Worm (Caenorhabditis elegans) whole organism, L3 larva: ENCODE measurements around the gene lido-7.

Experiments used
- R02D3.7 ChIP-seq: fragments of 150-350 bp; optimal IDR thresholded peaks from 2 replicates; lab custom pipeline; 2014; ENCODE audit warnings: missing biosample characterization, missing genetic modification characterization
- ZK546.5 ChIP-seq: sonication (generic microtip); optimal IDR thresholded peaks from 2 replicates; lab custom pipeline; 2017; ENCODE audit warnings: missing biosample characterization, missing genetic modification characterization
- ama-1 ChIP-seq: fragments of 150-350 bp; optimal IDR thresholded peaks from 2 replicates; lab custom pipeline; 2018
- ceh-16 ChIP-seq: sonication (generic microtip); optimal IDR thresholded peaks from 2 replicates; lab custom pipeline; 2017; ENCODE audit warnings: missing biosample characterization, missing genetic modification characterization
- ceh-28 ChIP-seq: fragments of 150-350 bp; optimal IDR thresholded peaks from 2 replicates; lab custom pipeline; 2014; ENCODE audit warnings: missing biosample characterization, missing genetic modification reagents, missing genetic modification characterization
- ceh-82 ChIP-seq: fragments of 150-350 bp; optimal IDR thresholded peaks from 2 replicates; lab custom pipeline; 2014; ENCODE audit warnings: missing biosample characterization, missing genetic modification characterization
- ceh-9 ChIP-seq: sonication (generic microtip); optimal IDR thresholded peaks from 2 replicates; lab custom pipeline; 2018; ENCODE audit warnings: missing biosample characterization, missing genetic modification characterization
- daf-12 ChIP-seq: fragments of 150-350 bp; optimal IDR thresholded peaks from 2 replicates; lab custom pipeline; 2014; ENCODE audit warnings: missing biosample characterization, missing genetic modification reagents, missing genetic modification characterization
- egl-5 ChIP-seq: fragments of 150-350 bp; optimal IDR thresholded peaks from 2 replicates; lab custom pipeline; 2017; ENCODE audit warnings: missing biosample characterization, missing genetic modification reagents, missing genetic modification characterization, inconsistent platforms
- elt-1 ChIP-seq: fragments of 150-350 bp; optimal IDR thresholded peaks from 2 replicates; lab custom pipeline; 2014; ENCODE audit warnings: missing biosample characterization, missing genetic modification characterization
- elt-2 ChIP-seq: sonication (generic microtip); optimal IDR thresholded peaks from 2 replicates; lab custom pipeline; 2016; ENCODE audit warnings: missing genetic modification reagents, mild to moderate bottlenecking, missing genetic modification characterization, missing compliant biosample characterization
- elt-3 ChIP-seq, 3 experiments: fragments of 150-350 bp in 1 of 3; sonication (generic microtip) in 2 of 3; optimal IDR thresholded peaks; 2 replicates in 2 of 3; 4 replicates in 1 of 3; lab custom pipeline; 2014 to 2017; ENCODE audit warnings: missing biosample characterization in 3 of 3, missing genetic modification characterization in 3 of 3
- eor-1 ChIP-seq, 2 experiments: fragments of 150-350 bp; optimal IDR thresholded peaks; 2 replicates each; lab custom pipeline; 2014 to 2018; ENCODE audit warnings: missing biosample characterization in 2 of 2, missing genetic modification characterization in 2 of 2
- fkh-10 ChIP-seq: sonication (generic microtip); optimal IDR thresholded peaks from 2 replicates; lab custom pipeline; 2017; ENCODE audit warnings: missing biosample characterization, missing genetic modification reagents, missing genetic modification characterization
- fos-1 ChIP-seq: fragments of 150-350 bp; optimal IDR thresholded peaks from 2 replicates; lab custom pipeline; 2014; ENCODE audit warnings: missing biosample characterization, missing genetic modification characterization
- hmg-11 ChIP-seq: sonication (generic microtip); optimal IDR thresholded peaks from 2 replicates; lab custom pipeline; 2016; ENCODE audit warnings: missing genetic modification characterization, missing compliant biosample characterization
- jun-1 ChIP-seq: fragments of 150-350 bp; optimal IDR thresholded peaks from 2 replicates; lab custom pipeline; 2014; ENCODE audit warnings: missing biosample characterization, missing genetic modification reagents, missing genetic modification characterization
- lsy-12 ChIP-seq: sonication (generic microtip); optimal IDR thresholded peaks from 2 replicates; lab custom pipeline; 2016; ENCODE audit warnings: mild to moderate bottlenecking, missing genetic modification characterization, missing compliant biosample characterization
- mdl-1 ChIP-seq: fragments of 150-350 bp; optimal IDR thresholded peaks from 2 replicates; lab custom pipeline; 2014; ENCODE audit warnings: missing biosample characterization, missing genetic modification characterization
- nfya-1 ChIP-seq: sonication (generic microtip); optimal IDR thresholded peaks from 2 replicates; lab custom pipeline; 2017; ENCODE audit warnings: missing genetic modification characterization, mild to moderate bottlenecking, missing compliant biosample characterization, antibody characterized with exemption, moderate library complexity; ENCODE audit not compliant: insufficient read depth
- nhr-12 ChIP-seq: fragments of 150-350 bp; optimal IDR thresholded peaks from 2 replicates; lab custom pipeline; 2014; ENCODE audit warnings: missing biosample characterization, missing genetic modification characterization
- nhr-23 ChIP-seq: fragments of 150-350 bp; optimal IDR thresholded peaks from 2 replicates; lab custom pipeline; 2014; ENCODE audit warnings: missing biosample characterization, missing genetic modification reagents, missing genetic modification characterization
- nhr-237 ChIP-seq: fragments of 150-350 bp; optimal IDR thresholded peaks from 2 replicates; lab custom pipeline; 2014; ENCODE audit warnings: missing biosample characterization, missing genetic modification characterization
- nhr-25 ChIP-seq: sonication (generic microtip); optimal IDR thresholded peaks from 2 replicates; lab custom pipeline; 2017; ENCODE audit warnings: missing biosample characterization, missing genetic modification characterization
- nhr-28 ChIP-seq: fragments of 150-350 bp; optimal IDR thresholded peaks from 2 replicates; lab custom pipeline; 2014; ENCODE audit warnings: missing biosample characterization, missing genetic modification characterization
- nhr-67 ChIP-seq: fragments of 150-350 bp; optimal IDR thresholded peaks from 2 replicates; lab custom pipeline; 2014; ENCODE audit warnings: missing biosample characterization, missing genetic modification characterization
- nhr-76 ChIP-seq: fragments of 150-350 bp; sonication (generic microtip); optimal IDR thresholded peaks from 5 replicates; lab custom pipeline; 2014; ENCODE audit warnings: missing biosample characterization, missing genetic modification characterization
- pha-4 ChIP-seq: fragments of 150-350 bp; optimal IDR thresholded peaks from 2 replicates; lab custom pipeline; 2014; ENCODE audit warnings: missing biosample characterization, missing genetic modification reagents, missing genetic modification characterization
- sea-2 ChIP-seq: fragments of 150-350 bp; sonication (generic microtip); optimal IDR thresholded peaks from 4 replicates; lab custom pipeline; 2014; ENCODE audit warnings: missing biosample characterization, missing genetic modification reagents, missing genetic modification characterization
- skn-1 ChIP-seq: fragments of 150-350 bp; optimal IDR thresholded peaks from 2 replicates; lab custom pipeline; 2014; ENCODE audit warnings: missing biosample characterization, missing genetic modification characterization
- snpc-4 ChIP-seq: fragments of 150-350 bp; optimal IDR thresholded peaks from 2 replicates; lab custom pipeline; 2014; ENCODE audit warnings: missing biosample characterization, missing genetic modification characterization
- tbx-2 ChIP-seq: sonication (generic microtip); optimal IDR thresholded peaks from 2 replicates; lab custom pipeline; 2016; ENCODE audit warnings: mild to moderate bottlenecking, missing genetic modification characterization, missing compliant biosample characterization
- unc-39 ChIP-seq: sonication (generic microtip); optimal IDR thresholded peaks from 4 replicates; lab custom pipeline; 2017; ENCODE audit warnings: missing biosample characterization, missing genetic modification characterization
- unc-62 ChIP-seq: fragments of 150-350 bp; sonication (generic microtip); optimal IDR thresholded peaks from 4 replicates; lab custom pipeline; 2014; ENCODE audit warnings: missing biosample characterization, missing genetic modification reagents, missing genetic modification characterization
- zag-1 ChIP-seq: fragments of 150-350 bp; optimal IDR thresholded peaks from 2 replicates; lab custom pipeline; 2014; ENCODE audit warnings: missing biosample characterization, missing genetic modification characterization
- ztf-11 ChIP-seq: fragments of 150-350 bp; optimal IDR thresholded peaks from 2 replicates; lab custom pipeline; 2014; ENCODE audit warnings: missing biosample characterization, missing genetic modification characterization

Gene lido-7

DNA sequence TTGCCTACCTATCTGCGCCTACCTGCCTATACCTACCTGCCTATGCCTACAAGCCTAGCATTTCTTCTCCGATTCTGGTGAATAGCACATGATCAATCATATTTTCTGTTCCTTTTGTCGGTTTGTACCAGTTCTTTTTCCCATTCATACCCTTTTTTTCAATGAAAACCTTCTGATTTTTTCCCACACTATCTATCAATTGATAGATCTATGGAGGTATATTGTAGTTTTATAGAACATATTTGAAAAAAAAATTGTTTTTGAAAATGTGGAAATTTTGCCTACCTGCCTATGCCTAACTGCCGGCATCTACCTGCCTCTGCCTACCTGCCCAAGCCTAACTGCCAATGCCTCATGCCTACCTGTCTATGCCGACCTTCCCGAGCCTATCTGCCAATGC is 24.5 kb upstream of the lido-7 start:
- TF ChIP-seq jun-1 (tag; lab: Kevin White, UChicago) = no peak
- no peak for TF ChIP-seq lsy-12 (tag; lab: Kevin White, UChicago)
- TF ChIP-seq daf-12 (tag; lab: Kevin White, UChicago) = no peak
- no peak for TF ChIP-seq hmg-11
- no peak for TF ChIP-seq snpc-4 (tag; lab: Kevin White, UChicago)
- TF ChIP-seq ceh-9 (tag; lab: Kevin White, UChicago) = no peak
- TF ChIP-seq, all 47 proteins: peak for 0

DNA sequence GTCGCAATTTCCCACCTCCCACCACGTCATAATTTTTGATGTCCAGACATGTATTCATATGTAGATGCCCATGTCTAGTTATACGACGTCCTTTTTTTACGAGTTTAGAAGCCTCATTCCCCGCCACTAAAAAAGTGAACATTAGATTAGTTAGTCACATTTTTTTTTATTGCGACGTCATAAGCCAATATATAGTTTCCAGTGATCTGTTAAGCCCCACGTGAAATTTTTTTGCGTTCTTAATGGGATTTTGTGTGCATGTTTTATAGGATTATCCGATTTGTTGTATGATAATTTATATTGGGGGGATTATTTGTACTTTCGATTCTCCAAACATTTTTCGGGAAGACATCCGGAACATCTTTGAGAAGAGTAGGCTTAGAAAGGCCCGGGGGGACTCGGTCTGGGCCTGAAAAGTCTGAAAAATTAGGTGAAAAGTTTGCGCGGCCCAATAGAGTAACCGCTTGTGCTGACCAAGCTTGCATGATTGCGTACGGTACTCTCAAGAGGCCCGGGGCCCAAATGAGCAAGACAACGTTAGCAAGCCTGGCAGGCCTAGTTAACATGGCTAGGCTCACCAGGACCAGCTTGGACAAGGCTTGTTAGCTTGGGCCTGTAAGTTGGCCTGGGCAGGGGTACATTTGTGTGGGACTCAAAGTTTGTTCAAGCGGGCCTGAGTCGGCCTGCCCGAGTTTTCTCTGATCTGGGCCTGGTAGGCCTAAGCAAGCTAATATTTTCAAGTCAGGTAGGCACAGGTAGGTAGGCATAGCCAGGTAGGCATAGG is 22.7 kb upstream of the lido-7 start:
- TF ChIP-seq unc-62 (GFP tag; lab: Kevin White, UChicago) = no peak
- no peak for TF ChIP-seq skn-1
- TF ChIP-seq jun-1 (tag; lab: Kevin White, UChicago) = no peak
- no peak for TF ChIP-seq nhr-237 (tag; lab: Kevin White, UChicago)
- TF ChIP-seq elt-3 (tag; optimal IDR thresholded peaks at IDR 0.05; lab: Kevin White, UChicago) = no peak
- TF ChIP-seq hmg-11 = no peak
- TF ChIP-seq fos-1 (tag; lab: Kevin White, UChicago) = no peak
- no peak for TF ChIP-seq nhr-76 (tag; lab: Kevin White, UChicago)
- no peak for TF ChIP-seq nhr-28 (tag; lab: Kevin White, UChicago)
- no peak for TF ChIP-seq ama-1 (lab: Kevin White, UChicago)
- TF ChIP-seq egl-5 = no peak
- TF ChIP-seq elt-2 (tag; lab: Kevin White, UChicago) = no peak
- no peak for TF ChIP-seq unc-39 (tag; lab: Kevin White, UChicago)
- no peak for TF ChIP-seq ZK546.5 (tag; lab: Kevin White, UChicago)
- TF ChIP-seq eor-1 (tag; optimal IDR thresholded peaks at IDR 0.05; lab: Kevin White, UChicago) = no peak
- no peak for TF ChIP-seq fkh-10
- TF ChIP-seq tbx-2 (tag; lab: Kevin White, UChicago) = no peak
- TF ChIP-seq elt-1 (tag; lab: Kevin White, UChicago) = no peak

DNA sequence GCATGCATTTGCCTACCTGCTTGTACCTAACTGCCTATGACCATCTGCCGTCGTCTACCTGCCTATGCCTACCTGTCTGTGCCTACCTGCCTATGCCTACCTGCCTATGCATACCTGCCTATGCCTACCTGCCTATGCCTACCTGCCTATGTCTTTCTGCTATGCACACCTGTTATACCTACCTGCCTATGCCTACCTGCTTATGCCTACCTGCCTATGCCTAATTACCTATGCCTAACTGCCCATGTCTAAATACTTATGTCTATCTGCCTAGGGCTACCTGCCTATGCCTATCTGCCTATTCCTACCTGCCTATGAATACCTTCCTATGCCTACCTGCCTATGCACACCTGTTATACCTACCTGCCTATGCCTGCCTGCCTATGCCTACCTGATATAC is 21.8 kb upstream of the lido-7 start:
- TF ChIP-seq nhr-25 (tag; lab: Kevin White, UChicago) (no peak), jun-1 (tag; lab: Kevin White, UChicago) (no peak), ama-1 (lab: Kevin White, UChicago) (no peak), R02D3.7 (tag; lab: Kevin White, UChicago) (no peak), elt-2 (tag; lab: Kevin White, UChicago) (no peak), nhr-12 (tag; lab: Kevin White, UChicago) (no peak), ceh-16 (no peak), nhr-23 (tag; lab: Kevin White, UChicago) (no peak), egl-5 (no peak), ZK546.5 (tag; lab: Kevin White, UChicago) (no peak), snpc-4 (tag; lab: Kevin White, UChicago) (no peak), fkh-10 (no peak), nhr-67 (no peak), ztf-11 (tag; lab: Kevin White, UChicago) (no peak), ceh-82 (tag; lab: Kevin White, UChicago) (no peak), mdl-1 (tag; lab: Kevin White, UChicago) (no peak), nfya-1 (no peak), sea-2 (GFP tag; lab: Kevin White, UChicago) (no peak), daf-12 (tag; lab: Kevin White, UChicago) (no peak), zag-1 (tag; lab: Kevin White, UChicago) (no peak)

- peak; percentile 95 for TF ChIP-seq pha-4 (tag; lab: Kevin White, UChicago)
- TF ChIP-seq ceh-28 (tag; lab: Kevin White, UChicago) = no peak
- peak; percentile 10 for TF ChIP-seq nfya-1
- TF ChIP-seq nhr-67 = no peak
Observed at ce11 chrII:2967064-2967463, 21.0 kb upstream of the lido-7 start.
